Worm (Caenorhabditis elegans) whole organism, L4 larva: ENCODE results near the gene mpz-3.

Experiments
- D1046.2 ChIP-seq: fragments of 200-800 bp; sonication (Bioruptor generic); IDR thresholded peaks from 2 replicates; pipeline ENCODE4 v1.3.6; 2022; ENCODE audit warnings: missing genetic modification characterization, missing compliant biosample characterization
- Y5F2A.4 ChIP-seq: fragments of 200-800 bp; sonication (Bioruptor generic); optimal IDR thresholded peaks from 2 replicates; lab custom pipeline; 2018; ENCODE audit warnings: mild to moderate bottlenecking, missing genetic modification characterization, missing compliant biosample characterization
- Y75B8A.6 ChIP-seq: fragments of 200-800 bp; sonication (Bioruptor generic); IDR thresholded peaks from 2 replicates; pipeline ENCODE4 v1.3.6; 2022; ENCODE audit warnings: missing genetic modification reagents, missing genetic modification characterization, missing compliant biosample characterization
- ama-1 ChIP-seq: fragments of 150-350 bp; optimal IDR thresholded peaks from 2 replicates; lab custom pipeline; 2014; ENCODE audit warnings: inconsistent platforms, mixed read lengths
- arid-1 ChIP-seq: fragments of 200-800 bp; sonication (Bioruptor generic); conservative IDR thresholded peaks from 2 replicates; pipeline ENCODE4 v1.3.6; 2022; ENCODE audit warnings: missing genetic modification reagents, missing genetic modification characterization, missing compliant biosample characterization
- attf-4 ChIP-seq: sonication (generic microtip); optimal IDR thresholded peaks from 3 replicates; lab custom pipeline; 2017; ENCODE audit warnings: missing biosample characterization, missing genetic modification characterization
- ceh-20 ChIP-seq: fragments of 200-800 bp; sonication (Bioruptor generic); IDR thresholded peaks from 2 replicates; pipeline ENCODE4 v1.3.6; 2022; ENCODE audit warnings: missing genetic modification reagents, missing genetic modification characterization, missing compliant biosample characterization
- ceh-28 ChIP-seq: fragments of 150-350 bp; optimal IDR thresholded peaks from 2 replicates; lab custom pipeline; 2014; ENCODE audit warnings: missing biosample characterization, missing genetic modification reagents, missing genetic modification characterization
- ceh-44 ChIP-seq: fragments of 200-800 bp; sonication (Bioruptor generic); IDR thresholded peaks from 2 replicates; pipeline ENCODE4 v1.3.6; 2022; ENCODE audit warnings: missing genetic modification reagents, missing genetic modification characterization, missing compliant biosample characterization
- ceh-82 ChIP-seq: sonication (generic microtip); optimal IDR thresholded peaks from 2 replicates; lab custom pipeline; 2017; ENCODE audit warnings: missing biosample characterization, missing genetic modification characterization
- dmd-9 ChIP-seq: fragments of 200-800 bp; sonication (Bioruptor generic); IDR thresholded peaks from 2 replicates; pipeline ENCODE4 v1.3.6; 2022; ENCODE audit warnings: missing genetic modification reagents, missing genetic modification characterization, missing compliant biosample characterization
- dpl-1 ChIP-seq: fragments of 150-350 bp; optimal IDR thresholded peaks from 2 replicates; lab custom pipeline; 2014; ENCODE audit warnings: missing biosample characterization, missing genetic modification reagents, missing genetic modification characterization
- gei-8 ChIP-seq: fragments of 200-800 bp; sonication (Bioruptor generic); optimal IDR thresholded peaks from 2 replicates; lab custom pipeline; 2018; ENCODE audit warnings: mild to moderate bottlenecking, missing genetic modification characterization, missing compliant biosample characterization
- hlh-11 ChIP-seq: fragments of 200-800 bp; sonication (Bioruptor generic); optimal IDR thresholded peaks from 2 replicates; lab custom pipeline; 2018; ENCODE audit warnings: mild to moderate bottlenecking, missing genetic modification characterization, missing compliant biosample characterization
- lin-38 ChIP-seq: fragments of 200-800 bp; sonication (Bioruptor generic); IDR thresholded peaks from 2 replicates; pipeline ENCODE4 v1.3.6; 2022; ENCODE audit warnings: missing genetic modification reagents, missing genetic modification characterization, missing compliant biosample characterization
- madf-5 ChIP-seq, 2 experiments: fragments of 200-800 bp; sonication (Bioruptor generic); IDR thresholded peaks; 2 replicates each; pipeline ENCODE4 v1.3.6; 2022; ENCODE audit warnings: missing compliant biosample characterization in 2 of 2, missing genetic modification characterization in 2 of 2
- madf-9 ChIP-seq: fragments of 200-800 bp; sonication (Bioruptor generic); conservative IDR thresholded peaks from 2 replicates; pipeline ENCODE4 v1.3.6; 2022; ENCODE audit warnings: missing genetic modification reagents, missing genetic modification characterization, missing compliant biosample characterization
- mdl-1 ChIP-seq, 2 experiments: fragments of 150-350 bp in 1 of 2; sonication (generic microtip) in 1 of 2; optimal IDR thresholded peaks; 2 replicates each; lab custom pipeline; 2014 to 2017; ENCODE audit warnings: missing biosample characterization in 2 of 2, missing genetic modification characterization in 2 of 2
- mep-1 ChIP-seq: fragments of 150-350 bp; sonication (generic microtip); optimal IDR thresholded peaks from 3 replicates; lab custom pipeline; 2014; ENCODE audit warnings: missing biosample characterization, missing genetic modification characterization
- mes-2 ChIP-seq: sonication (generic microtip); optimal IDR thresholded peaks from 2 replicates; lab custom pipeline; 2016; ENCODE audit warnings: missing genotype, mild to moderate bottlenecking, missing genetic modification characterization, missing compliant biosample characterization; ENCODE audit not compliant: poor library complexity, severe bottlenecking
- nhr-111 ChIP-seq: fragments of 200-800 bp; sonication (Bioruptor generic); optimal IDR thresholded peaks from 2 replicates; lab custom pipeline; 2018; ENCODE audit warnings: mild to moderate bottlenecking, missing genetic modification characterization, missing compliant biosample characterization
- nhr-25 ChIP-seq: sonication (generic microtip); optimal IDR thresholded peaks from 2 replicates; lab custom pipeline; 2017; ENCODE audit warnings: missing genetic modification characterization, mild to moderate bottlenecking, missing compliant biosample characterization, antibody characterized with exemption, moderate library complexity, borderline replicate concordance; ENCODE audit not compliant: insufficient read depth
- nhr-48 ChIP-seq: sonication (generic microtip); optimal IDR thresholded peaks from 2 replicates; lab custom pipeline; 2016; ENCODE audit warnings: mild to moderate bottlenecking, missing genetic modification characterization, missing compliant biosample characterization
- nhr-6 ChIP-seq: fragments of 150-350 bp; optimal IDR thresholded peaks from 2 replicates; lab custom pipeline; 2014; ENCODE audit warnings: missing biosample characterization, missing genetic modification characterization
- nhr-76 ChIP-seq: fragments of 150-350 bp; optimal IDR thresholded peaks from 2 replicates; lab custom pipeline; 2014; ENCODE audit warnings: missing biosample characterization, missing genetic modification characterization
- pqm-1 ChIP-seq: sonication (generic microtip); optimal IDR thresholded peaks from 2 replicates; lab custom pipeline; 2017; ENCODE audit warnings: missing biosample characterization, missing genetic modification characterization
- rbr-2 ChIP-seq: sonication (generic microtip); optimal IDR thresholded peaks from 2 replicates; lab custom pipeline; 2016; ENCODE audit warnings: missing genotype, missing genetic modification characterization, missing compliant biosample characterization
- skn-1 ChIP-seq: fragments of 150-350 bp; optimal IDR thresholded peaks from 2 replicates; lab custom pipeline; 2014; ENCODE audit warnings: missing biosample characterization, missing genetic modification characterization
- snpc-1.2 ChIP-seq: fragments of 200-800 bp; sonication (Bioruptor generic); IDR thresholded peaks from 2 replicates; pipeline ENCODE4 v1.3.6; 2022; ENCODE audit warnings: missing genetic modification reagents, missing genetic modification characterization, missing compliant biosample characterization
- spr-1 ChIP-seq: sonication (generic microtip); optimal IDR thresholded peaks from 2 replicates; lab custom pipeline; 2016; ENCODE audit warnings: mild to moderate bottlenecking, missing genetic modification characterization, missing compliant biosample characterization
- tra-1 ChIP-seq: fragments of 200-800 bp; sonication (Bioruptor generic); IDR thresholded peaks from 2 replicates; pipeline ENCODE4 v1.3.6; 2022; ENCODE audit warnings: missing genetic modification reagents, missing genetic modification characterization, missing compliant biosample characterization
- unc-130 ChIP-seq: sonication (generic microtip); optimal IDR thresholded peaks from 2 replicates; lab custom pipeline; 2016; ENCODE audit warnings: missing genetic modification reagents, missing genetic modification characterization, missing compliant biosample characterization
- unc-62 ChIP-seq, 3 experiments: fragments of 150-350 bp in 1 of 3; sonication (generic microtip); optimal IDR thresholded peaks in 2 of 3; peaks in 1 of 3; 1 replicate in 1 of 3; 2 replicates in 2 of 3; lab custom pipeline; 2014 to 2017; ENCODE audit warnings: missing biosample characterization in 3 of 3, missing genetic modification characterization in 3 of 3, missing genetic modification reagents in 3 of 3, missing genotype in 1 of 3
- zfp-2 ChIP-seq: sonication (generic microtip); optimal IDR thresholded peaks from 2 replicates; lab custom pipeline; 2016; ENCODE audit warnings: mild to moderate bottlenecking, missing genetic modification characterization, missing compliant biosample characterization
- zfp-3 ChIP-seq: fragments of 200-800 bp; sonication (Bioruptor generic); conservative IDR thresholded peaks from 2 replicates; pipeline ENCODE4 v1.3.6; 2022; ENCODE audit warnings: missing genetic modification reagents, missing genetic modification characterization, missing compliant biosample characterization

mpz-3 gene

DNA sequence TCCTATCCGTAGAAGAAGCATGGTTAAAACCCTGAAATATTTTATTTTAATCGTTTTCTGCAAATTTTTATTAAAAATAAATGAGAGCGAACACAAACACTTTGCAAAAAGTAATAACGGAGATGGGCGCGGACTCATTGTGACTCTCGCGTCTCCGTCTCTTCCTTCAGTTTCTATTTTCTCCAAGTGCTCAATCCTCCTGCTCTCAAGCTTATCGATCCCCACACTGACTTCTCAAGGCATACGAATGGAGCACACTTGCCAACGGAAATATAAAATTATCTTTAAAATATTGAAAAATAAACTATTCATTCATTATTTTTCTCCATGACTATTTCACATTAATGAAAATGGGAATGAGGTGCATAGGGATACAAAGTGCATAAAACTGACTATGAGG is 32.9 kb upstream of the mpz-3 start, which contains the start of gene dnj-8:
Gene dnj-8, minus strand, starts transcription at position 31 of the 400 bp plus-strand sequence.
- no peak for TF ChIP-seq hlh-11 (tag; lab: Kevin White, UChicago)
- no peak for TF ChIP-seq nhr-6
- TF ChIP-seq dmd-9 (GFP tag; lab: Robert Waterston, UW) = no peak
- TF ChIP-seq Y75B8A.6 (GFP tag; lab: Robert Waterston, UW) = no peak
- no peak for TF ChIP-seq spr-1 (tag; lab: Kevin White, UChicago)
- no peak for TF ChIP-seq ceh-82 (tag; lab: Kevin White, UChicago)
- no peak for TF ChIP-seq nhr-111 (GFP tag; lab: Kevin White, UChicago)
- no peak for TF ChIP-seq zfp-2 (tag; lab: Kevin White, UChicago)
- no peak for TF ChIP-seq snpc-1.2 (GFP tag; lab: Robert Waterston, UW)
- TF ChIP-seq mep-1 (tag; lab: Kevin White, UChicago) = peak; percentile 2
- no peak for TF ChIP-seq ceh-28 (tag; lab: Kevin White, UChicago)
- no peak for TF ChIP-seq madf-9
- peak; percentile 52 for TF ChIP-seq ama-1 (lab: Kevin White, UChicago)
- TF ChIP-seq unc-62 (GFP tag; optimal IDR thresholded peaks at IDR 0.05 in 1 of 2; lab: Kevin White, UChicago) = no peak
- TF ChIP-seq unc-62 (tag; optimal IDR thresholded peaks at IDR 0.05; lab: Kevin White, UChicago) = no peak
- TF ChIP-seq mes-2 (tag; lab: Kevin White, UChicago) = peak; percentile 44
- 0 out of 2 replicates have a peak, but pooled peaks have one; percentile 12 for TF ChIP-seq lin-38 (GFP tag; lab: Robert Waterston, UW)
- no peak for TF ChIP-seq ceh-44 (GFP tag; lab: Robert Waterston, UW)
- no peak for TF ChIP-seq dpl-1 (GFP tag; lab: Kevin White, UChicago)
- no peak for TF ChIP-seq D1046.2 (GFP tag; lab: Robert Waterston, UW)
- TF ChIP-seq mdl-1 (tag; optimal IDR thresholded peaks at IDR 0.05; lab: Kevin White, UChicago) = no peak
- no peak for TF ChIP-seq nhr-76 (tag; lab: Kevin White, UChicago)
- TF ChIP-seq gei-8 (GFP tag; lab: Kevin White, UChicago) = no peak
- TF ChIP-seq zfp-3 (GFP tag; lab: Robert Waterston, UW) = no peak
- no peak for TF ChIP-seq attf-4 (tag; lab: Kevin White, UChicago)

- TF ChIP-seq snpc-1.2 (GFP tag; lab: Robert Waterston, UW) = 0 out of 2 replicates have a peak, but pooled peaks have one; percentile 30
- TF ChIP-seq tra-1 (GFP tag; lab: Robert Waterston, UW) = no peak
Measured at ce11 chrII:6597507-6597906, 32.3 kb upstream of the mpz-3 start.

- no peak for TF ChIP-seq unc-130
- TF ChIP-seq unc-62 (GFP tag; optimal IDR thresholded peaks at IDR 0.05 in 1 of 2; lab: Kevin White, UChicago) = no peak
- TF ChIP-seq unc-62 (tag; optimal IDR thresholded peaks at IDR 0.05; lab: Kevin White, UChicago) = no peak
- no peak for TF ChIP-seq pqm-1
- TF ChIP-seq nhr-48 (tag; lab: Kevin White, UChicago) = no peak
- no peak for TF ChIP-seq Y5F2A.4 (GFP tag; lab: Kevin White, UChicago)
- no peak for TF ChIP-seq nhr-25 (tag; lab: Kevin White, UChicago)
- TF ChIP-seq, all 104 proteins: peak for 0
Measured at ce11 chrII:6594151-6594550, 29.0 kb upstream of the mpz-3 start, which contains the start of gene aipr-1. Gene aipr-1 (minus strand): TSS chrII:6594251.

DNA sequence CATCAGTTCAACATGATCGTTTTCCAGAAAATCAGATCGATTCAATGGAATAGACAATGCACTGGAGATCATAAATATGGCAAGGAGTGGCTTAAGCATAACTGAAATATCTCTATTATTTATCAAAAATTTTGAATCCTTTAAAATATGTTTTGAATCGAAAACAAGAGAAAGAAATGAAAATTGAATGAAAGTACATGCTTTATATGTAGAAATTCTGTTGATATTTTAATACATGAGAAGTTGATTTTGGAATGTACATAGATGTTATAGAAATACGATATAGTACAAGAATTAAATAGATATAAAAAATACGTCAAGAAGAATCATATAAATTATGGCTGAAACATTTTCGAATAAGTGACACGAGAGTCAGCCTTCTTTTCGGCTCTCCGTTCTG is 27.1 kb upstream of the mpz-3 start, which contains the start of gene C56C10.9:
Gene C56C10.9, minus strand, starts transcription at position 101 of the 400 bp plus-strand sequence.
- no peak for TF ChIP-seq nhr-6
- TF ChIP-seq skn-1 (tag; lab: Kevin White, UChicago) = no peak
- no peak for TF ChIP-seq madf-5 (GFP tag; IDR thresholded peaks at IDR 0.05; lab: Robert Waterston, UW)
- TF ChIP-seq rbr-2 (tag; lab: Kevin White, UChicago) = no peak
- TF ChIP-seq ceh-20 = no peak
- no peak for TF ChIP-seq arid-1 (GFP tag; lab: Robert Waterston, UW)
